Worm (Caenorhabditis elegans) whole organism, midembryonic: ENCODE data around the gene cex-2.

Experiments
- T22C8.4 ChIP-seq: fragments of 200-800 bp; sonication (Bioruptor generic); IDR thresholded peaks from 2 replicates; pipeline ENCODE4 v1.3.6; 2022; ENCODE audit warnings: missing genetic modification characterization, missing compliant biosample characterization
- cog-1 ChIP-seq: sonication (generic microtip); optimal IDR thresholded peaks from 2 replicates; lab custom pipeline; 2016; ENCODE audit warnings: missing genetic modification characterization, missing compliant biosample characterization
- flt-1 ChIP-seq: fragments of 200-800 bp; sonication (Bioruptor generic); IDR thresholded peaks from 2 replicates; pipeline ENCODE4 v1.3.6; 2022; ENCODE audit warnings: missing genetic modification characterization, missing compliant biosample characterization
- klf-2 ChIP-seq: fragments of 200-800 bp; sonication (Bioruptor generic); conservative IDR thresholded peaks from 2 replicates; pipeline ENCODE4 v1.3.6; 2022; ENCODE audit warnings: missing genetic modification reagents, missing genetic modification characterization, missing compliant biosample characterization
- med-1 ChIP-seq: sonication (generic microtip); optimal IDR thresholded peaks from 2 replicates; lab custom pipeline; 2017; ENCODE audit warnings: missing genetic modification characterization, mild to moderate bottlenecking, missing compliant biosample characterization, antibody characterized with exemption, missing genetic modification reagents; ENCODE audit not compliant: insufficient read depth
- tab-1 ChIP-seq: fragments of 200-800 bp; sonication (Bioruptor generic); IDR thresholded peaks from 2 replicates; pipeline ENCODE4 v1.3.6; 2022; ENCODE audit warnings: missing genetic modification characterization, missing compliant biosample characterization
- ztf-23 ChIP-seq: fragments of 200-800 bp; sonication (Bioruptor generic); IDR thresholded peaks from 2 replicates; pipeline ENCODE4 v1.3.6; 2022; ENCODE audit warnings: missing genetic modification reagents, missing genetic modification characterization, missing compliant biosample characterization

DNA sequence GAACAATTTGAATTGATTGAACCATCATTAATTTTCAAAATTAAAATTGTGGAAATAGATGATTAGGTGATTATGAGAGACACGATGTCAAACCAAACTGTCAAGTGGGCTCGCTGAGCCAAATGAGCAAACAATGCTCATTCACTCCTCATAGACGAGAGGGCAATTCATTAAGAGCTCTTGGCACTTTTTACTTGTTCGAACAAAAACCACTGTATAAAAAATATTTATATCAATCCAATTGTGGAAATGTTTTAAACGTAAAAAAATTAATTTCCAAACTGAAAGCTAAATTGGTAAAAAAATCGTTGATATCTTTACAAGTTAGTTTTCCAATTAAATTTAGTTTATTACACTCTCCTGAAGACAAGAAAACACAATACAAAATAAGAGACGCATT is 14.5 kb upstream of the cex-2 start, which contains the start of gene acr-7:
- no peak for TF ChIP-seq med-1 (GFP tag; lab: Kevin White, UChicago)
- TF ChIP-seq T22C8.4 (GFP tag; lab: Robert Waterston, UW) = no peak
- TF ChIP-seq flt-1 = no peak
- TF ChIP-seq tab-1 (GFP tag; lab: Robert Waterston, UW) = no peak
- no peak for TF ChIP-seq cog-1 (tag; lab: Kevin White, UChicago)
- TF ChIP-seq klf-2 (GFP tag; lab: Robert Waterston, UW) = no peak
- TF ChIP-seq ztf-23 = no peak
